Fruit fly (Drosophila melanogaster) whole organism, embryonic: ENCODE results near the gene RhoGDI.

Source experiments
- Abd-B ChIP-seq: fragments of 200-800 bp; sonication (Bioruptor generic); optimal IDR thresholded peaks from 2 replicates; lab custom pipeline; 2018; ENCODE audit warnings: missing biosample characterization, mild to moderate bottlenecking, missing genetic modification characterization, moderate library complexity
- Bdp1 ChIP-seq: fragments of 200-800 bp; sonication (Bioruptor generic); optimal IDR thresholded peaks from 3 replicates; lab custom pipeline; 2016; ENCODE audit warnings: missing biosample characterization, missing genetic modification characterization
- Blimp-1 ChIP-seq: fragments of 200-800 bp; sonication (Bioruptor generic); optimal IDR thresholded peaks from 3 replicates; lab custom pipeline; 2018; ENCODE audit warnings: missing biosample characterization, missing genetic modification characterization, mild to moderate bottlenecking, moderate library complexity, missing genetic modification reagents
- BtbVII ChIP-seq: fragments of 200-800 bp; sonication (Bioruptor generic); optimal IDR thresholded peaks from 3 replicates; lab custom pipeline; 2017; ENCODE audit warnings: missing biosample characterization, mild to moderate bottlenecking, missing genetic modification characterization
- CG10147 ChIP-seq: fragments of 200-800 bp; sonication (Bioruptor generic); optimal IDR thresholded peaks from 2 replicates; lab custom pipeline; 2019; ENCODE audit warnings: missing biosample characterization, mild to moderate bottlenecking, missing genetic modification characterization, moderate library complexity
- CG11398 ChIP-seq: fragments of 200-800 bp; sonication (Bioruptor generic); optimal IDR thresholded peaks from 2 replicates; lab custom pipeline; 2016; ENCODE audit warnings: missing biosample characterization, missing genetic modification characterization
- CG12236 ChIP-seq: fragments of 200-800 bp; sonication (Bioruptor generic); optimal IDR thresholded peaks from 2 replicates; lab custom pipeline; 2016; ENCODE audit warnings: missing biosample characterization, missing genetic modification characterization
- CG12391 ChIP-seq: fragments of 200-800 bp; sonication (Bioruptor generic); optimal IDR thresholded peaks from 3 replicates; lab custom pipeline; 2018; ENCODE audit warnings: missing biosample characterization, mild to moderate bottlenecking, missing genetic modification characterization, moderate library complexity
- CG13123 ChIP-seq: fragments of 200-800 bp; sonication (Bioruptor generic); optimal IDR thresholded peaks from 2 replicates; lab custom pipeline; 2016; ENCODE audit warnings: missing biosample characterization, missing genetic modification characterization
- CG13775 ChIP-seq: fragments of 200-800 bp; sonication (Bioruptor generic); optimal IDR thresholded peaks from 3 replicates; lab custom pipeline; 2017; ENCODE audit warnings: missing biosample characterization, mild to moderate bottlenecking, missing genetic modification characterization
- CG15073 ChIP-seq: fragments of 200-800 bp; sonication (Bioruptor generic); optimal IDR thresholded peaks from 2 replicates; lab custom pipeline; 2016; ENCODE audit warnings: missing biosample characterization, missing genetic modification characterization
- CG15269 ChIP-seq: fragments of 200-800 bp; sonication (Bioruptor generic); optimal IDR thresholded peaks from 2 replicates; lab custom pipeline; 2018; ENCODE audit warnings: missing biosample characterization, mild to moderate bottlenecking, missing genetic modification characterization, moderate library complexity
- CG15514 ChIP-seq: fragments of 200-800 bp; sonication (Bioruptor generic); optimal IDR thresholded peaks from 3 replicates; lab custom pipeline; 2017; ENCODE audit warnings: missing biosample characterization, missing genetic modification characterization, mild to moderate bottlenecking, moderate library complexity, missing genetic modification reagents
- CG16779 ChIP-seq: fragments of 200-800 bp; sonication (Bioruptor generic); IDR thresholded peaks from 2 replicates; pipeline ENCODE4 v1.3.6; 2022; ENCODE audit warnings: missing biosample characterization, missing genetic modification characterization
- CG17361 ChIP-seq: fragments of 200-800 bp; sonication (Bioruptor generic); IDR thresholded peaks from 3 replicates; pipeline ENCODE4 v1.3.6; 2022; ENCODE audit warnings: missing biosample characterization, missing genetic modification characterization
- CG18011 ChIP-seq: fragments of 200-800 bp; sonication (Bioruptor generic); optimal IDR thresholded peaks from 2 replicates; lab custom pipeline; 2017; ENCODE audit warnings: missing biosample characterization, missing genetic modification characterization, mild to moderate bottlenecking, moderate library complexity, missing genotype
- CG2875 ChIP-seq: fragments of 200-800 bp; sonication (Bioruptor generic); optimal IDR thresholded peaks from 2 replicates; lab custom pipeline; 2017; ENCODE audit warnings: missing biosample characterization, mild to moderate bottlenecking, missing genetic modification characterization, missing genetic modification reagents
- CG30403 ChIP-seq: fragments of 200-800 bp; sonication (Bioruptor generic); optimal IDR thresholded peaks from 3 replicates; lab custom pipeline; 2016; ENCODE audit warnings: missing biosample characterization, missing genetic modification characterization
- CG31388 ChIP-seq: fragments of 200-800 bp; sonication (Bioruptor generic); optimal IDR thresholded peaks from 2 replicates; lab custom pipeline; 2016; ENCODE audit warnings: missing biosample characterization, missing genetic modification characterization
- CG31441 ChIP-seq: fragments of 200-800 bp; sonication (Bioruptor generic); IDR thresholded peaks from 2 replicates; pipeline ENCODE4 v1.3.6; 2022; ENCODE audit warnings: missing biosample characterization, missing genetic modification characterization
- CG4424 ChIP-seq: fragments of 200-800 bp; sonication (Bioruptor generic); optimal IDR thresholded peaks from 3 replicates; lab custom pipeline; 2016; ENCODE audit warnings: missing biosample characterization, missing genetic modification characterization
- CG4707 ChIP-seq: fragments of 200-800 bp; sonication (Bioruptor generic); optimal IDR thresholded peaks from 2 replicates; lab custom pipeline; 2018; ENCODE audit warnings: missing biosample characterization, mild to moderate bottlenecking, missing genetic modification characterization, moderate library complexity
- CG8478 ChIP-seq: fragments of >200 bp; optimal IDR thresholded peaks from 2 replicates; lab custom pipeline; 2018
- CHES-1-like ChIP-seq: fragments of 200-800 bp; sonication (Bioruptor generic); optimal IDR thresholded peaks from 2 replicates; lab custom pipeline; 2016; ENCODE audit warnings: missing biosample characterization, missing genetic modification characterization
- D19B ChIP-seq: fragments of 200-800 bp; sonication (Bioruptor generic); optimal IDR thresholded peaks from 2 replicates; lab custom pipeline; 2017; ENCODE audit warnings: missing biosample characterization, mild to moderate bottlenecking, missing genetic modification characterization
- Doc2 ChIP-seq: fragments of 200-800 bp; sonication (Bioruptor generic); IDR thresholded peaks from 2 replicates; pipeline ENCODE4 v1.3.6; 2022; ENCODE audit warnings: missing biosample characterization, missing genetic modification characterization
- Hmr ChIP-seq: fragments of 200-800 bp; sonication (Bioruptor generic); optimal IDR thresholded peaks from 3 replicates; lab custom pipeline; 2017; ENCODE audit warnings: mild to moderate bottlenecking, missing biosample characterization, missing genetic modification reagents, missing genetic modification characterization
- Hsf ChIP-seq: fragments of 200-800 bp; sonication (Bioruptor generic); optimal IDR thresholded peaks from 3 replicates; lab custom pipeline; 2016; ENCODE audit warnings: missing biosample characterization, missing genetic modification characterization
- Pdp1 ChIP-seq, 2 experiments: fragments of 200-800 bp; sonication (Bioruptor generic); optimal IDR thresholded peaks; 3 replicates each; lab custom pipeline; 2016; ENCODE audit warnings: missing biosample characterization in 2 of 2, missing genetic modification characterization in 2 of 2, mild to moderate bottlenecking in 1 of 2, moderate library complexity in 1 of 2
- Sry-β ChIP-seq: fragments of 200-800 bp; sonication (Bioruptor generic); optimal IDR thresholded peaks from 2 replicates; lab custom pipeline; 2018; ENCODE audit warnings: missing biosample characterization, mild to moderate bottlenecking, missing genetic modification characterization, moderate library complexity
- TFAM ChIP-seq: fragments of 200-800 bp; sonication (Bioruptor generic); optimal IDR thresholded peaks from 2 replicates; lab custom pipeline; 2017; ENCODE audit warnings: missing biosample characterization, missing genetic modification characterization, inconsistent platforms
- Tbp ChIP-seq: fragments of >200 bp; optimal IDR thresholded peaks from 2 replicates; lab custom pipeline; 2018; ENCODE audit warnings: missing biosample characterization, missing genetic modification characterization
- al ChIP-seq: fragments of 200-800 bp; sonication (Bioruptor generic); IDR thresholded peaks from 2 replicates; pipeline ENCODE4 v1.3.6; 2022; ENCODE audit warnings: missing biosample characterization, missing genetic modification characterization
- ase ChIP-seq: fragments of 200-800 bp; sonication (Bioruptor generic); IDR thresholded peaks from 3 replicates; pipeline ENCODE4 v1.3.6; 2022; ENCODE audit warnings: missing biosample characterization, missing genetic modification characterization
- bcd ChIP-seq: fragments of 200-800 bp; sonication (Bioruptor generic); optimal IDR thresholded peaks from 2 replicates; lab custom pipeline; 2017; ENCODE audit warnings: missing biosample characterization, mild to moderate bottlenecking, missing genetic modification characterization
- en ChIP-seq: fragments of 200-800 bp; sonication (Bioruptor generic); optimal IDR thresholded peaks from 2 replicates; lab custom pipeline; 2016; ENCODE audit warnings: missing biosample characterization, missing genetic modification characterization
- fd64A ChIP-seq: fragments of 200-800 bp; sonication (Bioruptor generic); optimal IDR thresholded peaks from 3 replicates; lab custom pipeline; 2018; ENCODE audit warnings: missing biosample characterization, mild to moderate bottlenecking, missing genetic modification characterization
- ftz-f1 ChIP-seq: fragments of 200-800 bp; sonication (Bioruptor generic); optimal IDR thresholded peaks from 2 replicates; lab custom pipeline; 2016; ENCODE audit warnings: missing biosample characterization, missing genetic modification characterization
- hkb ChIP-seq, 2 experiments: fragments of 200-800 bp in 1 of 2; fragments of >200 bp in 1 of 2; sonication (Bioruptor generic) in 1 of 2; IDR thresholded peaks in 1 of 2; optimal IDR thresholded peaks in 1 of 2; 2 replicates each; pipeline versions ENCODE4 v1.3.6 to Lab custom; 2017 to 2022; ENCODE audit warnings: missing biosample characterization in 1 of 2, missing genetic modification characterization in 1 of 2
- hth ChIP-seq: fragments of >200 bp; optimal IDR thresholded peaks from 2 replicates; lab custom pipeline; 2017; ENCODE audit warnings: inconsistent platforms
- lola ChIP-seq, 3 experiments: fragments of >200 bp in 2 of 3; fragments of 200-800 bp in 1 of 3; sonication (Bioruptor generic) in 1 of 3; optimal IDR thresholded peaks; 2 replicates each; lab custom pipeline; 2017 to 2019; ENCODE audit warnings: missing biosample characterization in 3 of 3, missing genetic modification characterization in 3 of 3, mild to moderate bottlenecking in 1 of 3, moderate library complexity in 1 of 3
- nau ChIP-seq: fragments of 200-800 bp; sonication (Bioruptor generic); optimal IDR thresholded peaks from 3 replicates; lab custom pipeline; 2017; ENCODE audit warnings: missing biosample characterization, mild to moderate bottlenecking, missing genetic modification characterization, missing genetic modification reagents
- otp ChIP-seq: fragments of 200-800 bp; sonication (Bioruptor generic); IDR thresholded peaks from 3 replicates; pipeline ENCODE4, ENCODE4 v1.3.6; 2022; ENCODE audit warnings: missing biosample characterization, missing genetic modification characterization
- pho ChIP-seq: fragments of 200-800 bp; sonication (Bioruptor generic); optimal IDR thresholded peaks from 2 replicates; lab custom pipeline; 2016; ENCODE audit warnings: missing biosample characterization, missing genetic modification characterization
- trh ChIP-seq: fragments of 200-800 bp; sonication (Bioruptor generic); optimal IDR thresholded peaks from 2 replicates; lab custom pipeline; 2016; ENCODE audit warnings: missing biosample characterization, missing genetic modification characterization
- ttk ChIP-seq: fragments of 200-800 bp; sonication (Bioruptor generic); IDR thresholded peaks from 2 replicates; pipeline ENCODE4 v2.1.2; 2022; ENCODE audit warnings: missing biosample characterization, missing genetic modification characterization
- tup ChIP-seq: fragments of 200-800 bp; sonication (Bioruptor generic); optimal IDR thresholded peaks from 2 replicates; lab custom pipeline; 2016; ENCODE audit warnings: missing biosample characterization, mild to moderate bottlenecking, missing genetic modification characterization, moderate library complexity
- twi ChIP-seq: fragments of 200-800 bp; optimal IDR thresholded peaks from 2 replicates; lab custom pipeline; 2019; ENCODE audit warnings: missing biosample characterization, mild to moderate bottlenecking, missing genetic modification characterization, moderate library complexity

Gene RhoGDI

DNA sequence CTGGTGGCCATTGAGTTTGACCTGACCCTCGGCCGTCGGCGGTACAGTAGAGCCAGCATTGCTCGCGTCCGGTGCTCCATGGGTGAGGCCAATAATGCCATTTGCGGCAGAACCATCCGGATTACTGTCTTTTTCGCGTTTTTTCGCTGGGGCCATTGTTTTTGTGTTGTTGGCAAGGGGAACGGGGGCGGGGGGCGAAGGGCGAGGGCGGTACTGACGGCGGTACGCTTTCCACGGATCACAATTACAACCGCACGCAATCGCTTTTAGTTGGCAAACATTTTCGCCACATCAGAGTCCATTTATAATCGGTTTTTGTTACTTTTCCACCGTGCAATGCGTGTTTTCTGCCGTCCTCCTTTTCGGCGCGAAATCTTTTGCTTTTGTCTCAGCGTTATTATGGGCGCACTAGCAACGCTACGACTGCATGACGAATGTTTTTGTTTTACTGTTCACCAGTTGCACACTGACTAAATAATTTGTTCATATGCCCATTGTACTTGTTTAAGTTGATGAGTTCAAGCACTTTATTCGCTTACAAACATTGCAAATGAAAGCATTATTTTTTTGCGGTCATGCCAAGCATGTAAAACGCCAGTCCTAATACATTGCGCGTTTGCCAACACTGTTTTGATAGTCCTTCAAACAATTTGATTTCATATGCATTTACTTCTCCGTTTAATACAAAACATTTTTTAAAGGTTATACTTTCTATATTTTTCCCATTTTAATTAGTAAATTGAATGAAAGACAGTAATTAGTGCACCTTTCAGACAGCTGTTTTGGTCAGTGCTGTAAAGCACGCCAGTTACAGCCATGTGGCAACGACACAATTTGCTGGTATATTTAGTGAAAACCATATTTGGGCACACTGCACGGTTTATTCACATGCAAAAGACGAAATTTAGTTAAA lies 5.5 kb upstream of the RhoGDI start, which contains the start of gene Pfdn6 (continued):
- TF ChIP-seq BtbVII (GFP tag; lab: Kevin White, UChicago) (peak; percentile 35), lola (GFP tag; optimal IDR thresholded peaks at IDR 0.05; lab: Kevin White, UChicago) (peak in 1 of 3 experiments; percentile 85), CG30403 (GFP tag; lab: Kevin White, UChicago) (peak; percentile 90), trh (GFP tag; lab: Kevin White, UChicago) (no peak), ttk (GFP tag; lab: Robert Waterston, UW) (no peak; the same call in 1 of the 2 replicates), hth (lab: Kevin White, UChicago) (no peak), CG12391 (tag; lab: Kevin White, UChicago) (peak; percentile 80), CG18011 (GFP tag; lab: Kevin White, UChicago) (peak; percentile 35), CG11398 (GFP tag; lab: Kevin White, UChicago) (peak; percentile 29), CG10147 (peak; percentile 70), tup (GFP tag; lab: Kevin White, UChicago) (no peak), CG31441 (GFP tag; lab: Robert Waterston, UW) (peak; percentile 71), en (GFP tag; lab: Kevin White, UChicago) (peak; percentile 9), al (GFP tag; lab: Robert Waterston, UW) (peak; percentile 54; the same call in 1 of the 2 replicates), fd64A (peak; percentile 6), CG17361 (GFP tag; lab: Robert Waterston, UW) (peak; percentile 84; the same call in 2 of the 3 replicates), Hmr (GFP tag; lab: Kevin White, UChicago) (peak; percentile 75), nau (no peak), CG31388 (peak; percentile 19), CG12236 (GFP tag; lab: Kevin White, UChicago) (peak; percentile 17), Tbp (GFP tag; lab: Kevin White, UChicago) (no peak), CG2875 (no peak), Doc2 (GFP tag; lab: Robert Waterston, UW) (peak; percentile 61; the same call in 1 of the 2 replicates), Sry-β (no peak), Pdp1 (GFP tag; optimal IDR thresholded peaks at IDR 0.05; lab: Kevin White, UChicago) (peak; percentile 51 to 62), CG15269 (tag; lab: Kevin White, UChicago) (no peak), pho (peak; percentile 93), bcd (GFP tag; lab: Kevin White, UChicago) (peak; percentile 67), CHES-1-like (peak; percentile 62), ftz-f1 (GFP tag; lab: Kevin White, UChicago) (no peak), CG15514 (GFP tag; lab: Kevin White, UChicago) (peak; percentile 40), CG16779 (no peak), Blimp-1 (GFP tag; lab: Kevin White, UChicago) (peak; percentile 82), Bdp1 (GFP tag; lab: Kevin White, UChicago) (peak; percentile 78), CG13775 (GFP tag; lab: Kevin White, UChicago) (peak; percentile 93), CG4424 (GFP tag; lab: Kevin White, UChicago) (peak; percentile 68), Hsf (peak; percentile 89), CG4707 (GFP tag; lab: Kevin White, UChicago) (no peak), otp (peak; percentile 55; the same call in 1 of the 3 replicates), CG15073 (GFP tag; lab: Kevin White, UChicago) (no peak), ase (GFP tag; lab: Robert Waterston, UW) (peak; percentile 69), twi (peak; percentile 50), TFAM (GFP tag; lab: Kevin White, UChicago) (no peak), CG8478 (lab: Kevin White, UChicago) (no peak), Abd-B (GFP tag; lab: Kevin White, UChicago) (peak; percentile 82), CG13123 (GFP tag; lab: Kevin White, UChicago) (peak; percentile 13), hkb (optimal IDR thresholded peaks at IDR 0.05; lab: Kevin White, UChicago) (peak; percentile 91), hkb (GFP tag; IDR thresholded peaks at IDR 0.05; lab: Robert Waterston, UW) (no peak), D19B (GFP tag; lab: Kevin White, UChicago) (peak; percentile 40)
